Worm (Caenorhabditis elegans): ENCODE measurements around the gene glb-28.

DNA sequence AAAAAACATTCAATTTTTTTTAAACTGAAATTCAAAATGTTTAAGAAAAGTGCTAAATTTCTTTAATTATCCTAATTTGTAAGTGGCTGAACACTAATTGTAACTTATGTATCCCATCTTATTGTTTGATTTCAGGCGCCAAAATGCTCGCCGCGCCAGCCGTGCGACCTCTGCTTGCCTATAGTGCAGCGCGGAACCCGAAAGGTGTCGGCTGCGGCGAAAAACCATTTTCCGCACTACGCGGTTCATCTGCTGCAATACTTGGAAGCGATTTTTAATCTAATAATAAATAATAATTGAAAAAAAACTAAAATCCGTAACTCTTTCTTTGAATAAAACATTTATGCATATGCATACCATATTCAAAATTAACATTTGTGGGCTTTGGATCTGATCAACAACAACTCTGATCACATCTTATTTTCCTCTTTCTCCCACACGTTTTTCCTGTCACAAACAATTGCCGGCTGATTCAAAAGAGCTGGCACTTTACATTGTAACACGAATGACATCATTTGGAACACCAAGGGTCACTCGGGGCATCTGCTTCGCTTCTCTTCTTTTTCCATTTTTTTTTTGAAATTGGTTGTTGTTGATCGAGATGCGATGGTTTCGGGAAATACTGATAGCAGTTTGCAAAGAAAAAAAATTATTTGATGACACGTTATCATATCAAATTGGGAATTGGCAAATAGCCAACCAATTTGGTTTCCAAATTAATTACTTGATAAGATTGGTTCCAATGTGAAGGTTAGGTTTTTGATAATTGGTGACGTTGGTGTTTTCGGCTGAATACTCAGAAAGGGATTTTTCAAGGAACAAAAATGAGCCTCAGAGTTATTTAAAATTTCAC, 28.5 kb upstream of the glb-28 start:
- TF ChIP-seq ces-1 (GFP tag; optimal IDR thresholded peaks at IDR 0.05) (no peak), ztf-11 (tag; optimal IDR thresholded peaks at IDR 0.05) (no peak), blmp-1 (tag; optimal IDR thresholded peaks at IDR 0.05) (no peak), nhr-12 (tag; optimal IDR thresholded peaks at IDR 0.05) (no peak), nhr-28 (tag; optimal IDR thresholded peaks at IDR 0.05) (no peak), lin-13 (tag; optimal IDR thresholded peaks at IDR 0.05) (no peak), nhr-237 (tag; optimal IDR thresholded peaks at IDR 0.05) (no peak), sptf-1 (tag; optimal IDR thresholded peaks at IDR 0.05) (no peak), flh-1 (GFP tag; optimal IDR thresholded peaks at IDR 0.05) (no peak), pha-4 (tag; optimal IDR thresholded peaks at IDR 0.05) (no peak), snpc-4 (tag; optimal IDR thresholded peaks at IDR 0.05) (no peak), unc-39 (tag; optimal IDR thresholded peaks at IDR 0.05) (no peak)
